Worm (Caenorhabditis elegans) whole organism, young adult: ENCODE measurements around the gene B0252.8.
"Not testable (repeated sequence)": the region's sequence is repeated elsewhere in the genome, so short reads cannot be mapped to it uniquely, and the experiment has no call there.

Experiments
- B0261.1 ChIP-seq: sonication (generic microtip); optimal IDR thresholded peaks from 2 replicates; lab custom pipeline; 2016; ENCODE audit warnings: mild to moderate bottlenecking, missing genetic modification characterization, moderate library complexity, missing compliant biosample characterization
- F10E7.11 ChIP-seq: sonication (generic microtip); optimal IDR thresholded peaks from 2 replicates; lab custom pipeline; 2017; ENCODE audit warnings: mild to moderate bottlenecking, missing genetic modification characterization, moderate library complexity, missing compliant biosample characterization
- F33H1.4 ChIP-seq: fragments of 200-800 bp; sonication (Bioruptor generic); IDR thresholded peaks from 2 replicates; pipeline ENCODE4 v1.3.6; 2022; ENCODE audit warnings: missing genetic modification reagents, missing genetic modification characterization, missing compliant biosample characterization
- K12H6.12 ChIP-seq: fragments of 200-800 bp; sonication (Bioruptor generic); optimal IDR thresholded peaks from 2 replicates; lab custom pipeline; 2018; ENCODE audit warnings: mild to moderate bottlenecking, missing genetic modification characterization, missing compliant biosample characterization
- attf-3 ChIP-seq: fragments of 200-800 bp; sonication (Bioruptor generic); conservative IDR thresholded peaks from 2 replicates; pipeline ENCODE4 v1.3.6; 2022; ENCODE audit warnings: missing genetic modification reagents, missing genetic modification characterization, missing compliant biosample characterization
- bed-2 ChIP-seq: fragments of 200-800 bp; sonication (Bioruptor generic); IDR thresholded peaks from 2 replicates; pipeline ENCODE4 v1.3.6; 2022; ENCODE audit warnings: missing genetic modification reagents, missing genetic modification characterization, missing compliant biosample characterization
- ccch-3 ChIP-seq: fragments of 200-800 bp; sonication (Bioruptor generic); optimal IDR thresholded peaks from 2 replicates; lab custom pipeline; 2018; ENCODE audit warnings: mild to moderate bottlenecking, missing genetic modification characterization, missing compliant biosample characterization
- cebp-1 ChIP-seq, 2 experiments: fragments of 200-800 bp in 1 of 2; sonication (Bioruptor generic) in 1 of 2; sonication (generic microtip) in 1 of 2; IDR thresholded peaks in 1 of 2; optimal IDR thresholded peaks in 1 of 2; 2 replicates each; pipeline versions ENCODE4 v1.3.6 to Lab custom; 2017 to 2022; ENCODE audit warnings: missing compliant biosample characterization in 2 of 2, missing genetic modification characterization in 2 of 2, mild to moderate bottlenecking in 1 of 2, missing genetic modification reagents in 1 of 2, moderate library complexity in 1 of 2
- cebp-2 ChIP-seq: fragments of 200-800 bp; sonication (Bioruptor generic); IDR thresholded peaks from 2 replicates; pipeline ENCODE4 v1.3.6; 2022; ENCODE audit warnings: missing genetic modification characterization, missing compliant biosample characterization
- chd-7 ChIP-seq: sonication (generic microtip); optimal IDR thresholded peaks from 2 replicates; lab custom pipeline; 2016; ENCODE audit warnings: mild to moderate bottlenecking, missing genetic modification characterization, moderate library complexity, missing compliant biosample characterization
- die-1 ChIP-seq: sonication (generic microtip); optimal IDR thresholded peaks from 2 replicates; lab custom pipeline; 2016; ENCODE audit warnings: missing genotype, mild to moderate bottlenecking, missing genetic modification characterization, missing compliant biosample characterization
- dpl-1 ChIP-seq: fragments of 150-350 bp; optimal IDR thresholded peaks from 2 replicates; lab custom pipeline; 2014; ENCODE audit warnings: missing biosample characterization, missing genetic modification reagents, missing genetic modification characterization
- efl-1 ChIP-seq: fragments of 150-350 bp; optimal IDR thresholded peaks from 2 replicates; lab custom pipeline; 2014; ENCODE audit warnings: missing biosample characterization, missing genetic modification reagents, missing genetic modification characterization
- egl-44 ChIP-seq: fragments of 200-800 bp; sonication (Bioruptor generic); IDR thresholded peaks from 2 replicates; pipeline ENCODE4 v1.3.6; 2022; ENCODE audit warnings: missing genetic modification reagents, missing genetic modification characterization, missing compliant biosample characterization
- ets-4 ChIP-seq: fragments of 200-800 bp; sonication (Bioruptor generic); optimal IDR thresholded peaks from 2 replicates; lab custom pipeline; 2018; ENCODE audit warnings: mild to moderate bottlenecking, missing genetic modification characterization, missing compliant biosample characterization
- him-1 ChIP-seq: sonication (generic microtip); optimal IDR thresholded peaks from 2 replicates; lab custom pipeline; 2016; ENCODE audit warnings: missing genotype, missing genetic modification reagents, missing genetic modification characterization, missing compliant biosample characterization
- hmg-1.2 ChIP-seq: fragments of 200-800 bp; sonication (Bioruptor generic); IDR thresholded peaks from 2 replicates; pipeline ENCODE4 v1.3.6; 2022; ENCODE audit warnings: missing genetic modification reagents, missing genetic modification characterization, missing compliant biosample characterization
- hrde-1 ChIP-seq: sonication (generic microtip); optimal IDR thresholded peaks from 2 replicates; lab custom pipeline; 2016; ENCODE audit warnings: missing genetic modification characterization, mild to moderate bottlenecking, missing compliant biosample characterization, moderate library complexity, missing genotype, missing genetic modification reagents, borderline replicate concordance
- lin-26 ChIP-seq: fragments of 200-800 bp; sonication (Bioruptor generic); IDR thresholded peaks from 2 replicates; pipeline ENCODE4 v1.3.6; 2022; ENCODE audit warnings: missing genetic modification reagents, missing genetic modification characterization, missing compliant biosample characterization
- lin-40 ChIP-seq: sonication (generic microtip); optimal IDR thresholded peaks from 2 replicates; lab custom pipeline; 2016; ENCODE audit warnings: missing genetic modification characterization, mild to moderate bottlenecking, missing compliant biosample characterization, missing genotype, missing genetic modification reagents
- lin-54 ChIP-seq: fragments of 200-800 bp; sonication (Bioruptor generic); optimal IDR thresholded peaks from 2 replicates; lab custom pipeline; 2018; ENCODE audit warnings: mild to moderate bottlenecking, missing genetic modification characterization, missing compliant biosample characterization
- madf-3 ChIP-seq: fragments of 200-800 bp; sonication (Bioruptor generic); IDR thresholded peaks from 2 replicates; pipeline ENCODE4 v1.3.6; 2022; ENCODE audit warnings: missing genetic modification reagents, missing genetic modification characterization, missing compliant biosample characterization
- mcd-1 ChIP-seq: fragments of 200-800 bp; sonication (Bioruptor generic); IDR thresholded peaks from 2 replicates; pipeline ENCODE4 v1.3.6; 2022; ENCODE audit warnings: missing genetic modification reagents, missing genetic modification characterization, missing compliant biosample characterization
- mes-4 ChIP-seq: sonication (generic microtip); optimal IDR thresholded peaks from 2 replicates; lab custom pipeline; 2016; ENCODE audit warnings: missing genotype, missing genetic modification characterization, missing compliant biosample characterization
- mxl-1 ChIP-seq: sonication (generic microtip); optimal IDR thresholded peaks from 2 replicates; lab custom pipeline; 2016; ENCODE audit warnings: missing genetic modification characterization, missing compliant biosample characterization
- nhr-80 ChIP-seq: sonication (generic microtip); optimal IDR thresholded peaks from 2 replicates; lab custom pipeline; 2016; ENCODE audit warnings: missing genetic modification characterization, missing compliant biosample characterization
- nhr-90 ChIP-seq: sonication (generic microtip); optimal IDR thresholded peaks from 2 replicates; lab custom pipeline; 2016; ENCODE audit warnings: missing genotype, mild to moderate bottlenecking, missing genetic modification characterization, missing compliant biosample characterization
- pbrm-1 ChIP-seq: fragments of 200-800 bp; sonication (Bioruptor generic); IDR thresholded peaks from 2 replicates; pipeline ENCODE4 v1.3.6; 2022; ENCODE audit warnings: missing genetic modification reagents, missing genetic modification characterization, missing compliant biosample characterization
- rpc-1 ChIP-seq, 2 experiments: fragments of 150-350 bp in 1 of 2; sonication (generic microtip) in 1 of 2; optimal IDR thresholded peaks; 2 replicates each; lab custom pipeline; 2014 to 2018; ENCODE audit warnings: missing biosample characterization in 1 of 2, missing genetic modification characterization in 1 of 2, missing genetic modification reagents in 1 of 2, missing genotype in 1 of 2
- snpc-4 ChIP-seq, 5 experiments: fragments of 150-350 bp in 1 of 5; sonication (generic microtip) in 4 of 5; optimal IDR thresholded peaks; 2 replicates each; lab custom pipeline; 2014 to 2018; ENCODE audit warnings: missing genetic modification characterization in 5 of 5, missing biosample characterization in 3 of 5, antibody characterized with exemption in 2 of 5, mild to moderate bottlenecking in 2 of 5, missing compliant biosample characterization in 2 of 5, missing genotype in 2 of 5, moderate library complexity in 2 of 5, missing genetic modification reagents in 1 of 5
- somi-1 ChIP-seq: fragments of 200-800 bp; sonication (Bioruptor generic); optimal IDR thresholded peaks from 2 replicates; lab custom pipeline; 2018; ENCODE audit warnings: mild to moderate bottlenecking, missing genetic modification characterization, missing compliant biosample characterization
- tbp1 ChIP-seq: fragments of 200-800 bp; sonication (Bioruptor generic); optimal IDR thresholded peaks from 2 replicates; lab custom pipeline; 2018; ENCODE audit warnings: mild to moderate bottlenecking, missing genetic modification characterization, missing compliant biosample characterization
- xnd-1 ChIP-seq: sonication (generic microtip); optimal IDR thresholded peaks from 2 replicates; lab custom pipeline; 2016; ENCODE audit warnings: missing genotype, missing genetic modification reagents, missing genetic modification characterization, missing compliant biosample characterization
- ztf-18 ChIP-seq: sonication (generic microtip); optimal IDR thresholded peaks from 2 replicates; lab custom pipeline; 2016; ENCODE audit warnings: missing genotype, mild to moderate bottlenecking, missing genetic modification characterization, missing compliant biosample characterization

B0252.8 gene

ce11 chrII:6898017-6898779 is 17.8 kb upstream of the B0252.8 start, which contains the start of gene hrpl-1:
Gene hrpl-1 (plus strand): TSS chrII:6898729.
- TF ChIP-seq F10E7.11 (no peak), rpc-1 (optimal IDR thresholded peaks at IDR 0.05; lab: Kevin White, UChicago) (peak; percentile 57), rpc-1 (tag; optimal IDR thresholded peaks at IDR 0.05; lab: Kevin White, UChicago) (peak; percentile 76), mes-4 (tag; lab: Kevin White, UChicago) (peak; percentile 58), him-1 (peak; percentile 15), nhr-90 (peak; percentile 20), lin-54 (GFP tag; lab: Kevin White, UChicago) (peak; percentile 0), hrde-1 (tag; lab: Kevin White, UChicago) (peak; percentile 31), pbrm-1 (0 out of 2 replicates have a peak, but pooled peaks have one; percentile 27), ztf-18 (no peak), snpc-4 (GFP tag; optimal IDR thresholded peaks at IDR 0.05; lab: Kevin White, UChicago) (no peak), snpc-4 (tag; optimal IDR thresholded peaks at IDR 0.05; lab: Kevin White, UChicago) (peak in 1 of 4 experiments; percentile 11), cebp-1 (GFP tag; IDR thresholded peaks at IDR 0.05; lab: Robert Waterston, UW) (no peak), cebp-1 (tag; optimal IDR thresholded peaks at IDR 0.05; lab: Kevin White, UChicago) (peak; percentile 24), mxl-1 (tag; lab: Kevin White, UChicago) (peak; percentile 20), B0261.1 (tag; lab: Kevin White, UChicago) (peak; percentile 73), hmg-1.2 (GFP tag; lab: Robert Waterston, UW) (peak; percentile 29; the same call in 1 of the 2 replicates), ccch-3 (no peak), lin-26 (0 out of 2 replicates have a peak, but pooled peaks have one; percentile 57), die-1 (peak; percentile 74), tbp1 (GFP tag; lab: Kevin White, UChicago) (peak; percentile 90), somi-1 (peak; percentile 45), egl-44 (no peak), attf-3 (GFP tag; lab: Robert Waterston, UW) (0 out of 2 replicates have a peak, but pooled peaks have one; percentile 48), lin-40 (tag; lab: Kevin White, UChicago) (no peak), mcd-1 (GFP tag; lab: Robert Waterston, UW) (no peak)
- TF ChIP-seq, all 124 proteins: peak for 17

DNA sequence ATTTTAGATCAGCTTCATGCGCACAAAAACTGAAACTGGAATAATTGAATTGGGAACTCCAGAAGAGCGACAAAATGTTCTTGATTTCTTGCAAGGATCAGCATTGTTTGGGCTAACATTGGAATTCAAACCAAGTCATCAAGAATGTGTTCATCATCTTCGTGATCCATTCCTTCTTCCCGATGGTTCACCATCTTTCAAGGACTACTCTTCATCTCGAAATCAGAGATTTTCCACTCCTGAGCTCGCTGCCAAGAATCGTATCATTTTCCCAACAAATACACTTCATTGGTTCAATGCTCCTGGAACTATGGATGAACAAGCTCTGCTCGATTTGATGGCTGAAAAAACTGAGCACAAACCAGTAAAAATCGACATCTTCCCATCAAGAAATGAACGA is 15.3 kb upstream of the B0252.8 start:
- no peak for TF ChIP-seq xnd-1 (tag; lab: Kevin White, UChicago)

DNA sequence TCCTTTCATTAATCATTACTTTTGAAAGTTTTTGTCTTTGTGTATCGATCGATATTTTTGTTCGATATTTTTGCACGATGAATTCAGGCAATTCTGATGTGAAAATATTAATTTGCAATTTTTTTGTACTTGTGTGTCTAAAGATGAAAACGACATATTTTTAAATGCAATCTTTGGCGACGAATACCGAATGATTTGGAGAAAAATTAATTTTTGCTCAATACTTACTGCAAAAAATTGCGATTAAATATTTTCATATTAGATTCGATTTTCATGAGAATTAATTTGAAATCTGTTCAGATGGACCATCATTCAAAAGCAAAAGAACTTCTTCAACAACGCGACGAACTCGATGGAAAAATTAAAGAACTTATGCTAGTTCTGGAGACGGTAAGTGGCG is 14.2 kb upstream of the B0252.8 start, which contains the start of gene psmd-9:
TSS of gene psmd-9 (plus strand) at position 301 of the 400 bp plus-strand sequence.
- TF ChIP-seq efl-1, result no peak
- no peak for TF ChIP-seq cebp-2
- no peak for TF ChIP-seq chd-7 (tag; lab: Kevin White, UChicago)
- no peak for TF ChIP-seq K12H6.12 (tag; lab: Kevin White, UChicago)
- no peak for TF ChIP-seq him-1
- no peak for TF ChIP-seq dpl-1 (GFP tag; lab: Kevin White, UChicago)
- no peak for TF ChIP-seq bed-2 (GFP tag; lab: Robert Waterston, UW)
- no peak for TF ChIP-seq madf-3
- TF ChIP-seq mes-4 (tag; lab: Kevin White, UChicago), result no peak
- TF ChIP-seq nhr-80 (tag; lab: Kevin White, UChicago), result no peak
- TF ChIP-seq egl-44, result no peak

- TF ChIP-seq xnd-1 (tag; lab: Kevin White, UChicago); F33H1.4; ets-4 (GFP tag; lab: Kevin White, UChicago): not testable (repeated sequence)
Measured at ce11 chrII:6907657-6908056, 8.3 kb upstream of the B0252.8 start, which contains the start of gene B0252.3. Gene B0252.3 (minus strand): TSS chrII:6907757.
